Fruit fly (Drosophila melanogaster) whole organism, embryonic: ENCODE data around the gene CG15375.

ENCODE experiments used
- Ada2b ChIP-seq: fragments of 200-800 bp; sonication (Bioruptor generic); IDR thresholded peaks from 2 replicates; pipeline ENCODE4 v1.3.6; 2022; ENCODE audit warnings: missing biosample characterization, missing genetic modification characterization
- Antp ChIP-seq: fragments of 200-800 bp; sonication (Bioruptor generic); optimal IDR thresholded peaks from 3 replicates; lab custom pipeline; 2016; ENCODE audit warnings: missing biosample characterization, missing genetic modification characterization
- Awh ChIP-seq: fragments of 200-800 bp; sonication (Bioruptor generic); IDR thresholded peaks from 2 replicates; pipeline ENCODE4, ENCODE4 v1.3.6; 2022; ENCODE audit warnings: missing biosample characterization, missing genetic modification characterization
- CG10274 ChIP-seq: fragments of 200-800 bp; sonication (Bioruptor generic); optimal IDR thresholded peaks from 3 replicates; lab custom pipeline; 2017; ENCODE audit warnings: missing biosample characterization, mild to moderate bottlenecking, missing genetic modification characterization
- CG11398 ChIP-seq: fragments of 200-800 bp; sonication (Bioruptor generic); optimal IDR thresholded peaks from 2 replicates; lab custom pipeline; 2016; ENCODE audit warnings: missing biosample characterization, missing genetic modification characterization
- CG11456 ChIP-seq: fragments of 200-800 bp; sonication (Bioruptor generic); IDR thresholded peaks from 3 replicates; pipeline ENCODE4 v1.3.6; 2022; ENCODE audit warnings: missing biosample characterization, missing genetic modification characterization
- CG1233 ChIP-seq: fragments of 200-800 bp; sonication (Bioruptor generic); optimal IDR thresholded peaks from 4 replicates; lab custom pipeline; 2018; ENCODE audit warnings: missing biosample characterization, mild to moderate bottlenecking, missing genetic modification characterization
- CG12942 ChIP-seq: fragments of 200-800 bp; sonication (Bioruptor generic); optimal IDR thresholded peaks from 3 replicates; lab custom pipeline; 2016; ENCODE audit warnings: missing biosample characterization, missing genetic modification characterization
- CG1602 ChIP-seq: fragments of 200-800 bp; sonication (Bioruptor generic); optimal IDR thresholded peaks from 3 replicates; lab custom pipeline; 2016; ENCODE audit warnings: missing biosample characterization, missing genetic modification characterization
- CG1603 ChIP-seq: fragments of 200-800 bp; sonication (Bioruptor generic); optimal IDR thresholded peaks from 2 replicates; lab custom pipeline; 2019; ENCODE audit warnings: missing biosample characterization, mild to moderate bottlenecking, missing genetic modification characterization, moderate library complexity
- CG2202 ChIP-seq: fragments of 200-800 bp; sonication (Bioruptor generic); optimal IDR thresholded peaks from 2 replicates; lab custom pipeline; 2018; ENCODE audit warnings: missing biosample characterization, mild to moderate bottlenecking, missing genetic modification characterization
- CG34376 ChIP-seq: fragments of 200-800 bp; sonication (Bioruptor generic); optimal IDR thresholded peaks from 2 replicates; lab custom pipeline; 2018; ENCODE audit warnings: missing biosample characterization, mild to moderate bottlenecking, missing genetic modification characterization
- CG3838 ChIP-seq: fragments of 200-800 bp; sonication (Bioruptor generic); optimal IDR thresholded peaks from 3 replicates; lab custom pipeline; 2016; ENCODE audit warnings: missing biosample characterization, missing genetic modification characterization
- CG3995 ChIP-seq: fragments of 200-800 bp; sonication (Bioruptor generic); optimal IDR thresholded peaks from 3 replicates; lab custom pipeline; 2016; ENCODE audit warnings: missing biosample characterization, missing genetic modification characterization
- CG4328 ChIP-seq: fragments of 200-800 bp; sonication (Bioruptor generic); optimal IDR thresholded peaks from 3 replicates; lab custom pipeline; 2017; ENCODE audit warnings: missing biosample characterization, missing genetic modification reagents, missing genetic modification characterization
- CG43689 ChIP-seq: fragments of 200-800 bp; sonication (Bioruptor generic); IDR thresholded peaks from 2 replicates; pipeline ENCODE4 v1.3.6; 2022; ENCODE audit warnings: missing biosample characterization, missing genetic modification characterization
- CG4820 ChIP-seq: fragments of 200-800 bp; sonication (Bioruptor generic); optimal IDR thresholded peaks from 3 replicates; lab custom pipeline; 2016; ENCODE audit warnings: missing biosample characterization, missing genetic modification characterization
- CG7556 ChIP-seq: fragments of 200-800 bp; sonication (Bioruptor generic); optimal IDR thresholded peaks from 2 replicates; lab custom pipeline; 2017; ENCODE audit warnings: missing biosample characterization, mild to moderate bottlenecking, missing genetic modification characterization
- CG8359 ChIP-seq: fragments of 200-800 bp; sonication (Bioruptor generic); optimal IDR thresholded peaks from 2 replicates; lab custom pipeline; 2017; ENCODE audit warnings: missing biosample characterization, mild to moderate bottlenecking, missing genetic modification characterization, borderline replicate concordance
- Camta ChIP-seq: fragments of 200-800 bp; sonication (Bioruptor generic); optimal IDR thresholded peaks from 2 replicates; lab custom pipeline; 2016; ENCODE audit warnings: missing biosample characterization, missing genetic modification characterization
- Dip3 ChIP-seq: fragments of 200-800 bp; sonication (Bioruptor generic); optimal IDR thresholded peaks from 3 replicates; lab custom pipeline; 2016; ENCODE audit warnings: missing biosample characterization, missing genetic modification characterization
- Doc3 ChIP-seq: fragments of 200-800 bp; sonication (Bioruptor generic); IDR thresholded peaks from 3 replicates; pipeline ENCODE4 v1.3.6; 2022; ENCODE audit warnings: missing biosample characterization, missing genetic modification characterization; ENCODE audit not compliant: partially characterized antibody
- Meics ChIP-seq: fragments of 200-800 bp; sonication (Bioruptor generic); optimal IDR thresholded peaks from 2 replicates; lab custom pipeline; 2017; ENCODE audit warnings: missing biosample characterization, mild to moderate bottlenecking, missing genetic modification characterization
- NK7.1 ChIP-seq: fragments of 200-800 bp; sonication (Bioruptor generic); optimal IDR thresholded peaks from 3 replicates; lab custom pipeline; 2016; ENCODE audit warnings: missing biosample characterization, missing genetic modification characterization
- Nf-YA ChIP-seq: fragments of 200-800 bp; sonication (Bioruptor generic); IDR thresholded peaks from 2 replicates; pipeline ENCODE4 v1.3.6; 2022; ENCODE audit warnings: missing biosample characterization, missing genetic modification characterization
- NfI ChIP-seq: fragments of 200-800 bp; sonication (Bioruptor generic); optimal IDR thresholded peaks from 3 replicates; lab custom pipeline; 2018; ENCODE audit warnings: missing biosample characterization, mild to moderate bottlenecking, missing genetic modification characterization, moderate library complexity
- Xrp1 ChIP-seq: fragments of 200-800 bp; sonication (Bioruptor generic); IDR thresholded peaks from 2 replicates; pipeline ENCODE4 v1.3.6; 2022; ENCODE audit warnings: missing biosample characterization, missing genetic modification characterization
- abd-A ChIP-seq: fragments of 200-800 bp; sonication (Bioruptor generic); optimal IDR thresholded peaks from 3 replicates; lab custom pipeline; 2019; ENCODE audit warnings: missing biosample characterization, mild to moderate bottlenecking, missing genetic modification characterization, moderate library complexity
- ash1 ChIP-seq: fragments of 200-800 bp; sonication (Bioruptor generic); optimal IDR thresholded peaks from 2 replicates; lab custom pipeline; 2018; ENCODE audit warnings: missing biosample characterization, mild to moderate bottlenecking, missing genetic modification characterization
- cas ChIP-seq: fragments of 200-800 bp; sonication (Bioruptor generic); IDR thresholded peaks from 2 replicates; pipeline ENCODE4 v1.3.6; 2022; ENCODE audit warnings: missing biosample characterization, missing genetic modification characterization
- ems ChIP-seq: fragments of 200-800 bp; sonication (Bioruptor generic); optimal IDR thresholded peaks from 3 replicates; lab custom pipeline; 2016; ENCODE audit warnings: missing biosample characterization, missing genetic modification characterization
- gfzf ChIP-seq: fragments of 200-800 bp; sonication (Bioruptor generic); optimal IDR thresholded peaks from 2 replicates; lab custom pipeline; 2016; ENCODE audit warnings: missing biosample characterization, mild to moderate bottlenecking, missing genetic modification characterization, moderate library complexity
- gt ChIP-seq: fragments of 200-800 bp; sonication (Bioruptor generic); IDR thresholded peaks from 2 replicates; pipeline ENCODE4 v1.3.6; 2022; ENCODE audit warnings: missing biosample characterization, missing genetic modification characterization
- hb ChIP-seq: fragments of 200-800 bp; sonication (Bioruptor generic); IDR thresholded peaks from 3 replicates; pipeline ENCODE4 v1.3.6; 2022; ENCODE audit warnings: missing biosample characterization, missing genetic modification characterization; ENCODE audit not compliant: partially characterized antibody
- hbn ChIP-seq: fragments of 200-800 bp; sonication (Bioruptor generic); IDR thresholded peaks from 2 replicates; pipeline ENCODE4 v1.3.6; 2022; ENCODE audit warnings: missing biosample characterization, missing genetic modification characterization; ENCODE audit not compliant: partially characterized antibody
- lbe ChIP-seq: fragments of 200-800 bp; sonication (Bioruptor generic); optimal IDR thresholded peaks from 2 replicates; lab custom pipeline; 2016; ENCODE audit warnings: missing biosample characterization, mild to moderate bottlenecking, missing genetic modification characterization
- lmd ChIP-seq: fragments of 200-800 bp; sonication (Bioruptor generic); IDR thresholded peaks from 2 replicates; pipeline ENCODE4 v1.3.6; 2022; ENCODE audit warnings: missing biosample characterization, missing genetic modification characterization
- nerfin-1 ChIP-seq: fragments of 200-800 bp; sonication (Bioruptor generic); optimal IDR thresholded peaks from 3 replicates; lab custom pipeline; 2019; ENCODE audit warnings: missing biosample characterization, mild to moderate bottlenecking, missing genetic modification characterization, moderate library complexity
- org-1 ChIP-seq: fragments of 200-800 bp; sonication (Bioruptor generic); optimal IDR thresholded peaks from 2 replicates; lab custom pipeline; 2017; ENCODE audit warnings: missing biosample characterization, missing genetic modification characterization
- prd ChIP-seq, 3 experiments: fragments of >200 bp in 2 of 3; fragments of 200-800 bp in 1 of 3; sonication (Bioruptor generic) in 1 of 3; optimal IDR thresholded peaks in 2 of 3; IDR thresholded peaks in 1 of 3; 2 replicates in 2 of 3; 3 replicates in 1 of 3; pipeline versions ENCODE4 v1.3.6 to Lab custom; 2017 to 2022; ENCODE audit warnings: missing biosample characterization in 1 of 3, missing genetic modification characterization in 1 of 3
- sisA ChIP-seq: fragments of 200-800 bp; sonication (Bioruptor generic); IDR thresholded peaks from 2 replicates; pipeline ENCODE4 v1.3.6; 2022; ENCODE audit warnings: missing biosample characterization, missing genetic modification characterization
- slbo ChIP-seq: fragments of 200-800 bp; sonication (Bioruptor generic); IDR thresholded peaks from 2 replicates; pipeline ENCODE4 v1.3.6; 2022; ENCODE audit warnings: missing biosample characterization, missing genetic modification characterization
- sqz ChIP-seq: fragments of 200-800 bp; sonication (Bioruptor generic); optimal IDR thresholded peaks from 3 replicates; lab custom pipeline; 2018; ENCODE audit warnings: missing biosample characterization, mild to moderate bottlenecking, missing genetic modification characterization
- tgo ChIP-seq: fragments of 200-800 bp; sonication (Bioruptor generic); IDR thresholded peaks from 3 replicates; pipeline ENCODE4 v1.3.6; 2022; ENCODE audit warnings: missing biosample characterization, missing genetic modification characterization
- tin ChIP-seq: fragments of 200-800 bp; sonication (Bioruptor generic); optimal IDR thresholded peaks from 3 replicates; lab custom pipeline; 2016; ENCODE audit warnings: missing biosample characterization, missing genetic modification characterization
- tx ChIP-seq: fragments of 200-800 bp; sonication (Bioruptor generic); optimal IDR thresholded peaks from 2 replicates; lab custom pipeline; 2016; ENCODE audit warnings: missing biosample characterization, missing genetic modification characterization
- zen ChIP-seq: fragments of 200-800 bp; sonication (Bioruptor generic); optimal IDR thresholded peaks from 3 replicates; lab custom pipeline; 2018; ENCODE audit warnings: missing biosample characterization, mild to moderate bottlenecking, missing genetic modification characterization, moderate library complexity

The CG15375 gene

DNA sequence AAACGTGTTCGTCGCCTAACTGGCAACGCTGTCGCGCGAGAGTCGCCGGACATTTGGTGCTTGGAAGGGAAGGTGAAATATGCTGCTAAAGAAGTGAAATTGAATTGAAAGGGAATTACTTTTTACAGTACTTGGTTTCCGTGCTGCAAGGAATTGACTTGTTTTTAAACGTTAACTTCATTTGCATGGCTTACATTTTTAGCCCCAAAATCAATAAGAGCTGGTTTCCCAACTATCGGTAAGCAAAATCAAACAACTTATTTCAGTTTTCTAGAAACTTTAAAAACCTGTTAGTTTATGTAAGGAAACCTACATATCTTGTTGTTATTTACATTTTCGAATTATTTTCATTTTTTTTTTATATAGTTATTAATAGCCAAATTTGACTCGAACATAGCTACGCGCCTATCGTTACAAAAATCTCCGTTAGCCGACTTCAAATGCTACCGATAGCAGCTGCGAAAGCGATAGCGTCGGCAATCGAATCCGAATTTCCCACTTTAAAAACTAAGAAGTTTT is 12.6 kb downstream of the CG15375 start, which contains the start of the genes dgt4 and Nsun2 (continued):
- TF ChIP-seq CG3838 (GFP tag; lab: Kevin White, UChicago) (no peak), lbe (GFP tag; lab: Kevin White, UChicago) (no peak), CG3995 (GFP tag; lab: Kevin White, UChicago) (peak; percentile 21), ash1 (GFP tag; lab: Kevin White, UChicago) (no peak), Ada2b (GFP tag; lab: Robert Waterston, UW) (no peak), NfI (GFP tag; lab: Kevin White, UChicago) (peak; percentile 5), CG7556 (GFP tag; lab: Kevin White, UChicago) (no peak), gt (no peak), Meics (GFP tag; lab: Kevin White, UChicago) (no peak), Doc3 (0 out of 3 replicates have a peak, but pooled peaks have one; percentile 28), Camta (GFP tag; lab: Kevin White, UChicago) (peak; percentile 4), sisA (GFP tag; lab: Robert Waterston, UW) (peak; percentile 35; the same call in 1 of the 2 replicates), tin (GFP tag; lab: Kevin White, UChicago) (peak; percentile 4), CG34376 (GFP tag; lab: Kevin White, UChicago) (no peak), CG2202 (tag; lab: Kevin White, UChicago) (no peak), Antp (GFP tag; lab: Kevin White, UChicago) (peak; percentile 33)

DNA sequence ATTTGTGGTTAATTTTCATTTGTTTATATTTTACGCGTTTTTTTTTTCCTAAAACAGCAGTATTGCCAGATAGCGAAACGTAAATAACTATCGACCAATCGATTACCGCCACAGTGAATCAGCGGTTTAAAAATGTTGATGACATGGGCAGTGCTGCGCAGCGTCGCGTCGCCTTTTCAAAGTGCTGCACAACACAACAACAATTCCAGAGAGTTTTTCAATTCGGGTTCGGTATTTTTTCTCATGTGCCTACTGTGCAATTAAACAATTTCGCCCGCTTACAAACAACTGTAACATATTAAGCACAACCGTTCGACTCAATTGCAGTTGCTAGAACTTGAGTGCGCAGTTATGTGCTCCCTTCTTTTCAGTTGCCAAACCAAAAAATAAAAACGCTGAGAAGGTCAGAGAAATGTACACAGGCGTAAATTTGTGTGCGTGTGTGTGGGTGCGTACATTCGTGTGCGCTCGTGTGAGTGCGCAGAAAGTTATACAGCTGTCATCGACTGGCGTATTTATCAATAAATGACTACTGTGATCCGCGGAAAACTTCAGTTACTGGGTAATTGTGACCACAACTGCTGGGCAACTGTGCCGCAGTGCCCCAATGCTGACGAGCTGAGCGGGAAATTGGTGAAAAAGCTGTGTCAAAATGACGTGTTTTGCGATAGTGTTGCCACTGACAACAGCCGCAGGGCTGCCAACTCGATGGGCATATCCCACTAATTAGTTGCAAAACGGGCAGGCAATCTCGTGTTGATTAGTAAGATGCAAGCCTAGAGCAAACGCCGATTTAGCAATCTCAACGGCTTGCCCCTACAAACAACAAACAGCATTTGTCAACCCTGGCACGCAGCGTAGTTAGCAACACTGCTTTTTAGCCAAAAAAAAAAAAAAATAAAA is 16.0 kb downstream of the CG15375 start, which contains the start of the genes tyf and Tip60:
TSS of gene tyf (plus strand) at position 187 of the 903 bp plus-strand sequence.
TSS of gene Tip60 (minus strand) at position 654 of the 903 bp plus-strand sequence.
- TF ChIP-seq CG43689 (GFP tag; lab: Robert Waterston, UW) (no peak), CG4328 (GFP tag; lab: Kevin White, UChicago) (no peak), nerfin-1 (tag; lab: Kevin White, UChicago) (peak; percentile 30), CG1603 (tag; lab: Kevin White, UChicago) (peak; percentile 51), CG10274 (GFP tag; lab: Kevin White, UChicago) (no peak), prd (optimal IDR thresholded peaks at IDR 0.05; lab: Kevin White, UChicago) (no peak), prd (GFP tag; IDR thresholded peaks at IDR 0.05; lab: Robert Waterston, UW) (no peak), CG1233 (GFP tag; lab: Kevin White, UChicago) (no peak), hbn (GFP tag; lab: Robert Waterston, UW) (peak; percentile 40; the same call in 1 of the 2 replicates), hb (GFP tag; lab: Robert Waterston, UW) (no peak), CG11456 (GFP tag; lab: Robert Waterston, UW) (0 out of 3 replicates have a peak, but pooled peaks have one; percentile 22), tgo (no peak), Nf-YA (GFP tag; lab: Robert Waterston, UW) (no peak), CG4820 (no peak), CG12942 (GFP tag; lab: Kevin White, UChicago) (no peak), CG8359 (GFP tag; lab: Kevin White, UChicago) (no peak), Xrp1 (GFP tag; lab: Robert Waterston, UW) (no peak), NK7.1 (GFP tag; lab: Kevin White, UChicago) (no peak), ems (GFP tag; lab: Kevin White, UChicago) (no peak), CG1602 (GFP tag; lab: Kevin White, UChicago) (no peak), gfzf (GFP tag; lab: Kevin White, UChicago) (peak; percentile 46), sqz (GFP tag; lab: Kevin White, UChicago) (peak; percentile 81), Dip3 (GFP tag; lab: Kevin White, UChicago) (no peak), lmd (peak; percentile 24; the same call in 1 of the 2 replicates), zen (tag; lab: Kevin White, UChicago) (peak; percentile 42), tx (GFP tag; lab: Kevin White, UChicago) (peak; percentile 26), org-1 (GFP tag; lab: Kevin White, UChicago) (no peak), cas (GFP tag; lab: Robert Waterston, UW) (no peak), CG11398 (GFP tag; lab: Kevin White, UChicago) (no peak), abd-A (tag; lab: Kevin White, UChicago) (no peak), slbo (peak; percentile 62), NfI (GFP tag; lab: Kevin White, UChicago) (peak; percentile 23), Awh (GFP tag; lab: Robert Waterston, UW) (no peak)
